Fruit fly (Drosophila melanogaster): Measurements from ENCODE around the gene Cdep.

The Cdep gene

dm6 chr3R:4994659-4995058 lies 84.3 kb downstream of the Cdep start:
- no peak for TF ChIP-seq usp (GFP tag; optimal IDR thresholded peaks at IDR 0.05)
- TF ChIP-seq CG8478 (optimal IDR thresholded peaks at IDR 0.05): no peak
- no peak for TF ChIP-seq EcR (GFP tag; optimal IDR thresholded peaks at IDR 0.05)
- no peak for TF ChIP-seq pan (optimal IDR thresholded peaks at IDR 0.05)
- TF ChIP-seq psq (optimal IDR thresholded peaks at IDR 0.05): no peak
- TF ChIP-seq Dll (optimal IDR thresholded peaks at IDR 0.05): no peak
